Worm (Caenorhabditis elegans) whole organism, young adult: ENCODE results near the gene T28D6.5.

Experiments used
- ama-1 ChIP-seq, 3 experiments: fragments of 150-350 bp in 1 of 3; sonication (generic microtip) in 2 of 3; optimal IDR thresholded peaks; 2 replicates each; lab custom pipeline; 2014 to 2018; ENCODE audit warnings: missing biosample characterization in 2 of 3, missing genetic modification characterization in 2 of 3, missing genetic modification reagents in 2 of 3
- cebp-1 ChIP-seq, 2 experiments: fragments of 200-800 bp in 1 of 2; sonication (Bioruptor generic) in 1 of 2; sonication (generic microtip) in 1 of 2; IDR thresholded peaks in 1 of 2; optimal IDR thresholded peaks in 1 of 2; 2 replicates each; pipeline versions ENCODE4 v1.3.6 to Lab custom; 2017 to 2022; ENCODE audit warnings: missing compliant biosample characterization in 2 of 2, missing genetic modification characterization in 2 of 2, mild to moderate bottlenecking in 1 of 2, missing genetic modification reagents in 1 of 2, moderate library complexity in 1 of 2
- ceh-100 ChIP-seq: fragments of 200-800 bp; sonication (Bioruptor generic); IDR thresholded peaks from 2 replicates; pipeline ENCODE4 v1.3.6; 2022; ENCODE audit warnings: missing genetic modification reagents, missing genetic modification characterization, missing compliant biosample characterization
- ceh-79 ChIP-seq: sonication (generic microtip); optimal IDR thresholded peaks from 2 replicates; lab custom pipeline; 2017; ENCODE audit warnings: mild to moderate bottlenecking, missing genetic modification characterization, missing compliant biosample characterization
- gei-17 ChIP-seq: fragments of 200-800 bp; sonication (Bioruptor generic); optimal IDR thresholded peaks from 2 replicates; lab custom pipeline; 2018; ENCODE audit warnings: mild to moderate bottlenecking, missing genetic modification characterization, missing compliant biosample characterization
- lin-40 ChIP-seq: sonication (generic microtip); optimal IDR thresholded peaks from 2 replicates; lab custom pipeline; 2016; ENCODE audit warnings: missing genetic modification characterization, mild to moderate bottlenecking, missing compliant biosample characterization, missing genotype, missing genetic modification reagents
- lir-1 ChIP-seq: fragments of 200-800 bp; sonication (Bioruptor generic); conservative IDR thresholded peaks from 2 replicates; pipeline ENCODE4 v1.3.6; 2022; ENCODE audit warnings: missing genetic modification reagents, missing genetic modification characterization, missing compliant biosample characterization
- mel-28 ChIP-seq: sonication (generic microtip); optimal IDR thresholded peaks from 2 replicates; lab custom pipeline; 2016; ENCODE audit warnings: borderline replicate concordance, mild to moderate bottlenecking, missing genetic modification characterization, missing compliant biosample characterization
- nfya-1 ChIP-seq: sonication (generic microtip); optimal IDR thresholded peaks from 2 replicates; lab custom pipeline; 2017; ENCODE audit warnings: antibody characterized with exemption, missing compliant biosample characterization, missing genetic modification characterization, borderline replicate concordance; ENCODE audit not compliant: insufficient read depth
- nhr-90 ChIP-seq: sonication (generic microtip); optimal IDR thresholded peaks from 2 replicates; lab custom pipeline; 2016; ENCODE audit warnings: missing genotype, mild to moderate bottlenecking, missing genetic modification characterization, missing compliant biosample characterization
- pha-4 ChIP-seq: fragments of 150-350 bp; sonication (generic microtip); optimal IDR thresholded peaks from 2 replicates; lab custom pipeline; 2014; ENCODE audit warnings: missing biosample characterization, missing genetic modification reagents, missing genetic modification characterization
- rec-8 ChIP-seq, 2 experiments: sonication (generic microtip); optimal IDR thresholded peaks; 2 replicates each; lab custom pipeline; 2016; ENCODE audit warnings: mild to moderate bottlenecking in 2 of 2, missing genetic modification characterization in 2 of 2, missing genetic modification reagents in 2 of 2, missing genotype in 2 of 2, missing biosample characterization in 1 of 2, missing compliant biosample characterization in 1 of 2, moderate library complexity in 1 of 2
- unc-62 ChIP-seq: fragments of 150-350 bp; optimal IDR thresholded peaks from 2 replicates; lab custom pipeline; 2014; ENCODE audit warnings: missing biosample characterization, missing genetic modification reagents, missing genetic modification characterization
- zfh-2 ChIP-seq: fragments of 200-800 bp; sonication (Bioruptor generic); conservative IDR thresholded peaks from 2 replicates; pipeline ENCODE4 v1.3.6; 2022; ENCODE audit warnings: missing genetic modification reagents, missing genetic modification characterization, missing compliant biosample characterization

DNA sequence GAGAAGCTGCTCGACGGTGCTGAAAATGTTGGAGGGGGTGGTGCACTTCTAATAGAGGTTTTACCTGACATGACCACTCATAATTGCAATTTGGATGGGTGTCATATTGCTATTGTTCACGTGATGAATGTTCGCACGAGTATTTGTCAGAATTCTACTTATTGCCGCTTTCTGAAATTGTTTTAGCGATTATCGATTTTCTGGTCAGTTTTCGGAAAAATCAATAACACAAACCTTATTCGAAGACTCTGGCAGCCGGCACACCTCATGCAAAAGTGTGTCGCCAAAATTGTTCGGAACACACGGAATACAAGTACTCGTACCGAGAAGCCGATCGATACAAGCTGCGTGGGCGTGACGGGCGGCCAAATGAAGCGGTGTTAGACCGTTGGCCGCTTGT lies 45.2 kb upstream of the T28D6.5 start:
- TF ChIP-seq lin-40 (no peak), zfh-2 (GFP tag; lab: Robert Waterston, UW) (no peak), nfya-1 (tag; lab: Kevin White, UChicago) (no peak), nhr-90 (tag; lab: Kevin White, UChicago) (no peak), unc-62 (no peak), ceh-79 (no peak), pha-4 (tag; lab: Kevin White, UChicago) (no peak), lir-1 (no peak), gei-17 (GFP tag; lab: Kevin White, UChicago) (no peak), ama-1 (optimal IDR thresholded peaks at IDR 0.05; lab: Kevin White, UChicago) (no peak), ama-1 (GFP tag; optimal IDR thresholded peaks at IDR 0.05; lab: Kevin White, UChicago) (no peak), mel-28 (no peak), rec-8 (tag; optimal IDR thresholded peaks at IDR 0.05; lab: Kevin White, UChicago) (no peak), ceh-100 (GFP tag; lab: Robert Waterston, UW) (no peak), cebp-1 (GFP tag; IDR thresholded peaks at IDR 0.05; lab: Robert Waterston, UW) (no peak), cebp-1 (tag; optimal IDR thresholded peaks at IDR 0.05; lab: Kevin White, UChicago) (no peak)
